Worm (Caenorhabditis elegans) whole organism, young adult: Measurements from ENCODE around the gene tag-65.

Experiments used
- B0261.1 ChIP-seq: sonication (generic microtip); optimal IDR thresholded peaks from 2 replicates; lab custom pipeline; 2016; ENCODE audit warnings: mild to moderate bottlenecking, missing genetic modification characterization, moderate library complexity, missing compliant biosample characterization
- C06A6.2 ChIP-seq: fragments of 200-800 bp; sonication (Bioruptor generic); conservative IDR thresholded peaks from 2 replicates; pipeline ENCODE4 v1.3.6; 2022; ENCODE audit warnings: missing genetic modification characterization, missing compliant biosample characterization
- F22D6.2 ChIP-seq: sonication (generic microtip); optimal IDR thresholded peaks from 2 replicates; lab custom pipeline; 2016; ENCODE audit warnings: mild to moderate bottlenecking, missing genetic modification characterization, missing compliant biosample characterization
- T07F8.4 ChIP-seq: sonication (generic microtip); optimal IDR thresholded peaks from 2 replicates; lab custom pipeline; 2016; ENCODE audit warnings: mild to moderate bottlenecking, missing genetic modification characterization, moderate library complexity, missing compliant biosample characterization
- T26A5.8 ChIP-seq: sonication (generic microtip); optimal IDR thresholded peaks from 2 replicates; lab custom pipeline; 2016; ENCODE audit warnings: missing genetic modification characterization, missing compliant biosample characterization
- Y79H2A.3 ChIP-seq: fragments of 200-800 bp; sonication (Bioruptor generic); conservative IDR thresholded peaks from 2 replicates; pipeline ENCODE4 v1.3.6; 2022; ENCODE audit warnings: missing genetic modification reagents, missing genetic modification characterization, missing compliant biosample characterization
- Y95B8A.8 ChIP-seq: fragments of 200-800 bp; sonication (Bioruptor generic); IDR thresholded peaks from 2 replicates; pipeline ENCODE4 v1.3.6; 2022; ENCODE audit warnings: missing genetic modification reagents, missing genetic modification characterization, missing compliant biosample characterization
- aptf-2 ChIP-seq: fragments of 200-800 bp; sonication (Bioruptor generic); conservative IDR thresholded peaks from 2 replicates; pipeline ENCODE4 v1.3.6; 2022; ENCODE audit warnings: missing genetic modification reagents, missing genetic modification characterization, missing compliant biosample characterization
- aptf-3 ChIP-seq: fragments of 200-800 bp; sonication (Bioruptor generic); IDR thresholded peaks from 2 replicates; pipeline ENCODE4 v1.3.6; 2022; ENCODE audit warnings: missing genetic modification characterization, missing compliant biosample characterization
- athp-1 ChIP-seq: sonication (generic microtip); optimal IDR thresholded peaks from 2 replicates; lab custom pipeline; 2017; ENCODE audit warnings: mild to moderate bottlenecking, missing genetic modification characterization, missing compliant biosample characterization
- bed-1 ChIP-seq: fragments of 200-800 bp; sonication (Bioruptor generic); IDR thresholded peaks from 2 replicates; pipeline ENCODE4 v1.3.6; 2022; ENCODE audit warnings: missing genetic modification reagents, missing genetic modification characterization, missing compliant biosample characterization
- bed-2 ChIP-seq: fragments of 200-800 bp; sonication (Bioruptor generic); IDR thresholded peaks from 2 replicates; pipeline ENCODE4 v1.3.6; 2022; ENCODE audit warnings: missing genetic modification reagents, missing genetic modification characterization, missing compliant biosample characterization
- ccch-3 ChIP-seq: fragments of 200-800 bp; sonication (Bioruptor generic); optimal IDR thresholded peaks from 2 replicates; lab custom pipeline; 2018; ENCODE audit warnings: mild to moderate bottlenecking, missing genetic modification characterization, missing compliant biosample characterization
- cebp-1 ChIP-seq, 2 experiments: fragments of 200-800 bp in 1 of 2; sonication (Bioruptor generic) in 1 of 2; sonication (generic microtip) in 1 of 2; IDR thresholded peaks in 1 of 2; optimal IDR thresholded peaks in 1 of 2; 2 replicates each; pipeline versions ENCODE4 v1.3.6 to Lab custom; 2017 to 2022; ENCODE audit warnings: missing compliant biosample characterization in 2 of 2, missing genetic modification characterization in 2 of 2, mild to moderate bottlenecking in 1 of 2, missing genetic modification reagents in 1 of 2, moderate library complexity in 1 of 2
- ceh-100 ChIP-seq: fragments of 200-800 bp; sonication (Bioruptor generic); IDR thresholded peaks from 2 replicates; pipeline ENCODE4 v1.3.6; 2022; ENCODE audit warnings: missing genetic modification reagents, missing genetic modification characterization, missing compliant biosample characterization
- dox-1 ChIP-seq: fragments of 200-800 bp; sonication (Bioruptor generic); IDR thresholded peaks from 2 replicates; pipeline ENCODE4 v1.3.6; 2022; ENCODE audit warnings: missing genetic modification reagents, missing genetic modification characterization, missing compliant biosample characterization
- dpl-1 ChIP-seq: fragments of 150-350 bp; optimal IDR thresholded peaks from 2 replicates; lab custom pipeline; 2014; ENCODE audit warnings: missing biosample characterization, missing genetic modification reagents, missing genetic modification characterization
- ekl-4 ChIP-seq: fragments of 200-800 bp; sonication (Bioruptor generic); IDR thresholded peaks from 2 replicates; pipeline ENCODE4 v1.3.6; 2022; ENCODE audit warnings: missing genetic modification reagents, missing genetic modification characterization, missing compliant biosample characterization
- hsf-1 ChIP-seq: fragments of 200-800 bp; sonication (Bioruptor generic); IDR thresholded peaks from 2 replicates; pipeline ENCODE4 v1.3.6; 2022; ENCODE audit warnings: missing genetic modification reagents, missing genetic modification characterization, missing compliant biosample characterization
- lag-1 ChIP-seq: fragments of 200-800 bp; sonication (Bioruptor generic); IDR thresholded peaks from 2 replicates; pipeline ENCODE4 v1.3.6; 2022; ENCODE audit warnings: missing genetic modification reagents, missing genetic modification characterization, missing compliant biosample characterization
- let-526 ChIP-seq: fragments of 200-800 bp; sonication (Bioruptor generic); IDR thresholded peaks from 2 replicates; pipeline ENCODE4 v1.3.6; 2022; ENCODE audit warnings: missing genetic modification reagents, missing genetic modification characterization, missing compliant biosample characterization
- let-607 ChIP-seq, 2 experiments: fragments of 200-800 bp in 1 of 2; sonication (Bioruptor generic) in 1 of 2; sonication (generic microtip) in 1 of 2; optimal IDR thresholded peaks; 2 replicates each; lab custom pipeline; 2016 to 2018; ENCODE audit warnings: mild to moderate bottlenecking in 2 of 2, missing compliant biosample characterization in 2 of 2, missing genetic modification characterization in 2 of 2, moderate library complexity in 2 of 2, missing genotype in 1 of 2
- lin-26 ChIP-seq: fragments of 200-800 bp; sonication (Bioruptor generic); IDR thresholded peaks from 2 replicates; pipeline ENCODE4 v1.3.6; 2022; ENCODE audit warnings: missing genetic modification reagents, missing genetic modification characterization, missing compliant biosample characterization
- lin-54 ChIP-seq: fragments of 200-800 bp; sonication (Bioruptor generic); optimal IDR thresholded peaks from 2 replicates; lab custom pipeline; 2018; ENCODE audit warnings: mild to moderate bottlenecking, missing genetic modification characterization, missing compliant biosample characterization
- lsy-27 ChIP-seq: sonication (generic microtip); optimal IDR thresholded peaks from 2 replicates; lab custom pipeline; 2017; ENCODE audit warnings: missing genetic modification characterization, mild to moderate bottlenecking, missing compliant biosample characterization, antibody characterized with exemption, missing genotype, borderline replicate concordance; ENCODE audit not compliant: insufficient read depth
- madf-10 ChIP-seq: sonication (generic microtip); optimal IDR thresholded peaks from 2 replicates; lab custom pipeline; 2016; ENCODE audit warnings: mild to moderate bottlenecking, missing genetic modification characterization, missing compliant biosample characterization
- madf-8 ChIP-seq: fragments of 200-800 bp; sonication (Bioruptor generic); conservative IDR thresholded peaks from 2 replicates; pipeline ENCODE4 v1.3.6; 2022; ENCODE audit warnings: missing genetic modification reagents, missing genetic modification characterization, missing compliant biosample characterization
- mcd-1 ChIP-seq: fragments of 200-800 bp; sonication (Bioruptor generic); IDR thresholded peaks from 2 replicates; pipeline ENCODE4 v1.3.6; 2022; ENCODE audit warnings: missing genetic modification reagents, missing genetic modification characterization, missing compliant biosample characterization
- mel-28 ChIP-seq: sonication (generic microtip); optimal IDR thresholded peaks from 2 replicates; lab custom pipeline; 2016; ENCODE audit warnings: borderline replicate concordance, mild to moderate bottlenecking, missing genetic modification characterization, missing compliant biosample characterization
- mxl-1 ChIP-seq: sonication (generic microtip); optimal IDR thresholded peaks from 2 replicates; lab custom pipeline; 2016; ENCODE audit warnings: missing genetic modification characterization, missing compliant biosample characterization
- nfya-1 ChIP-seq: sonication (generic microtip); optimal IDR thresholded peaks from 2 replicates; lab custom pipeline; 2017; ENCODE audit warnings: antibody characterized with exemption, missing compliant biosample characterization, missing genetic modification characterization, borderline replicate concordance; ENCODE audit not compliant: insufficient read depth
- nhr-120 ChIP-seq: fragments of 200-800 bp; sonication (Bioruptor generic); IDR thresholded peaks from 2 replicates; pipeline ENCODE4 v1.3.6; 2022; ENCODE audit warnings: missing genetic modification characterization, missing compliant biosample characterization
- pbrm-1 ChIP-seq: fragments of 200-800 bp; sonication (Bioruptor generic); IDR thresholded peaks from 2 replicates; pipeline ENCODE4 v1.3.6; 2022; ENCODE audit warnings: missing genetic modification reagents, missing genetic modification characterization, missing compliant biosample characterization
- pha-4 ChIP-seq: fragments of 150-350 bp; sonication (generic microtip); optimal IDR thresholded peaks from 2 replicates; lab custom pipeline; 2014; ENCODE audit warnings: missing biosample characterization, missing genetic modification reagents, missing genetic modification characterization
- rcor-1 ChIP-seq: fragments of 200-800 bp; sonication (Bioruptor generic); IDR thresholded peaks from 2 replicates; pipeline ENCODE4 v1.3.6; 2022; ENCODE audit warnings: missing genetic modification reagents, missing genetic modification characterization, missing compliant biosample characterization
- rec-8 ChIP-seq, 2 experiments: sonication (generic microtip); optimal IDR thresholded peaks; 2 replicates each; lab custom pipeline; 2016; ENCODE audit warnings: mild to moderate bottlenecking in 2 of 2, missing genetic modification characterization in 2 of 2, missing genetic modification reagents in 2 of 2, missing genotype in 2 of 2, missing biosample characterization in 1 of 2, missing compliant biosample characterization in 1 of 2, moderate library complexity in 1 of 2
- repo-1 ChIP-seq: sonication (generic microtip); optimal IDR thresholded peaks from 2 replicates; lab custom pipeline; 2017; ENCODE audit warnings: mild to moderate bottlenecking, missing genetic modification characterization, missing compliant biosample characterization
- sea-2 ChIP-seq: fragments of 200-800 bp; sonication (Bioruptor generic); IDR thresholded peaks from 2 replicates; pipeline ENCODE4 v1.3.6; 2022; ENCODE audit warnings: missing genetic modification characterization, missing compliant biosample characterization
- somi-1 ChIP-seq: fragments of 200-800 bp; sonication (Bioruptor generic); optimal IDR thresholded peaks from 2 replicates; lab custom pipeline; 2018; ENCODE audit warnings: mild to moderate bottlenecking, missing genetic modification characterization, missing compliant biosample characterization
- unc-130 ChIP-seq: sonication (generic microtip); optimal IDR thresholded peaks from 2 replicates; lab custom pipeline; 2016; ENCODE audit warnings: missing genetic modification reagents, missing genetic modification characterization, missing compliant biosample characterization
- unc-62 ChIP-seq: fragments of 150-350 bp; optimal IDR thresholded peaks from 2 replicates; lab custom pipeline; 2014; ENCODE audit warnings: missing biosample characterization, missing genetic modification reagents, missing genetic modification characterization
- zfh-2 ChIP-seq: fragments of 200-800 bp; sonication (Bioruptor generic); conservative IDR thresholded peaks from 2 replicates; pipeline ENCODE4 v1.3.6; 2022; ENCODE audit warnings: missing genetic modification reagents, missing genetic modification characterization, missing compliant biosample characterization
- ztf-18 ChIP-seq: sonication (generic microtip); optimal IDR thresholded peaks from 2 replicates; lab custom pipeline; 2016; ENCODE audit warnings: missing genotype, mild to moderate bottlenecking, missing genetic modification characterization, missing compliant biosample characterization

The tag-65 gene

DNA sequence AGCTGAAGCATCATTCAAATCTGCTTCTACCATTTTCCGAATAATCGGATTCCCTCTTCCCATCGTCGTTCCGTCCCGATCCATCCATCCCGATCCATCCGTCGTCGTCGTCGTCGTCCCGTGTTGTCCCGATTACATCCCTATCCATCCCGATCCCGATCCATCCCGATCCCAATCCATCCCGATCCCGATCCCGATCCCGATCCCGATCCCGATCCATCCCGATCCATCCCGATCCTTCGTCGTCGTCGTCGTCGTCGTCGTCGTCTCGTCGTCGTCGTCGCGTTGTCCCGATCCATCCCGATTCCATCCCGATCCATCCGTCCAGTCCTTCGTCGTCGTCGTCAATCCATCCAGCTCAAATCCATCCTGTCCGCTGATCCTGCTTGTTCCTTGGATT is 31.2 kb downstream of the tag-65 start:
- TF ChIP-seq mcd-1 (GFP tag; lab: Robert Waterston, UW) (0 out of 2 replicates have a peak, but pooled peaks have one; percentile 9), zfh-2 (GFP tag; lab: Robert Waterston, UW) (peak; percentile 71), sea-2 (GFP tag; lab: Robert Waterston, UW) (0 out of 2 replicates have a peak, but pooled peaks have one; percentile 28), pbrm-1 (GFP tag; lab: Robert Waterston, UW) (no peak), hsf-1 (GFP tag; lab: Robert Waterston, UW) (no peak)

DNA sequence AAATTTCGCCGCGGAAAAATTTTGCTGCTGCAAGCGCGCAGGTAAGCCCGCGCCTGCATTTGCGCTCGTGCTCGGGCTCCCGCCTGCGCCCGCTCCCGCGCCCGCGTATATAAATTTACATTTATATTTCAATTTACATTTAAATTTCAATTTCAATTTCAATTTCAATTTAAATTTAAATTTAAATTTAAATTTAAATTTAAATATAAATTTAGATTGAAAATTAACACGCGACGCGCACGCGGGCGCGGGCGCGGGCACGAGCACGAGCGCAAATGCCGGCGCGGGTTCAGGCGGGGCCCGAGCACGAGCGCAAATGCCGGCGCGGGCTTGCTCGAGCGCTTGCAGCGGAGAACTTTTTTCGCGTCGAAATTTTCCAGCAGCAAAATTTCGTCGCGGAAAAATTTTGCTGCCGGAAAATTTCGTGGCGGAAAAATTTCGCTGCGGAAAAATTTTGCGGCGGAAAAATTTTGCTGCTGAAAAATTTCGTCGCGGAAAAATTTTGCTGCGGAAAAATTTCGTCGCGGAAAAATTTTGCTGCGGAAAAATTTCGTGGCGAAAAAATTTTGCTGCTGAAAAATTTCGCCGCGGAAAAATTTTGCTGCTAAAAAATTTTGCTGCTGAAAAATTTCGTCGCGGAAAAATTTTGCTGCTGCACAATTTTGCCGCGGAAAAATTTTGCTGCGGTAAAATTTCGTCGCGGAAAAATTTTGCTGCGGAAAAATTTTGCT is 32.4 kb downstream of the tag-65 start:
- no peak for TF ChIP-seq bed-2 (GFP tag; lab: Robert Waterston, UW)
- TF ChIP-seq C06A6.2 = peak; percentile 38; the same call in 1 of the 2 replicates
- no peak for TF ChIP-seq mel-28 (tag; lab: Kevin White, UChicago)
- no peak for TF ChIP-seq dpl-1
- peak; percentile 43 for TF ChIP-seq madf-8
- no peak; the same call in 1 of the 2 replicates for TF ChIP-seq lin-26 (GFP tag; lab: Robert Waterston, UW)
- TF ChIP-seq ztf-18 (tag; lab: Kevin White, UChicago) = no peak
- TF ChIP-seq Y79H2A.3 = 0 out of 2 replicates have a peak, but pooled peaks have one; percentile 9
- no peak for TF ChIP-seq T26A5.8 (tag; lab: Kevin White, UChicago)
- TF ChIP-seq sea-2 (GFP tag; lab: Robert Waterston, UW) = 0 out of 2 replicates have a peak, but pooled peaks have one; percentile 81
- no peak for TF ChIP-seq pha-4 (tag; lab: Kevin White, UChicago)
- TF ChIP-seq let-607 (tag; optimal IDR thresholded peaks at IDR 0.05; lab: Kevin White, UChicago) = no peak
- TF ChIP-seq nfya-1 (tag; lab: Kevin White, UChicago) = no peak
- TF ChIP-seq rcor-1 (GFP tag; lab: Robert Waterston, UW) = no peak
- TF ChIP-seq unc-62 (GFP tag; lab: Kevin White, UChicago) = no peak
- TF ChIP-seq aptf-3 (GFP tag; lab: Robert Waterston, UW) = no peak
- TF ChIP-seq mcd-1 (GFP tag; lab: Robert Waterston, UW) = peak; percentile 90
- TF ChIP-seq athp-1 = no peak
- no peak for TF ChIP-seq unc-130 (GFP tag; lab: Kevin White, UChicago)
- no peak; the same call in 1 of the 2 replicates for TF ChIP-seq ceh-100 (GFP tag; lab: Robert Waterston, UW)
- peak; percentile 30; the same call in 1 of the 2 replicates for TF ChIP-seq cebp-1 (GFP tag; IDR thresholded peaks at IDR 0.05; lab: Robert Waterston, UW)
- TF ChIP-seq cebp-1 (tag; optimal IDR thresholded peaks at IDR 0.05; lab: Kevin White, UChicago) = no peak
- no peak for TF ChIP-seq lsy-27 (tag; lab: Kevin White, UChicago)
- no peak for TF ChIP-seq F22D6.2 (tag; lab: Kevin White, UChicago)
- peak; percentile 3 for TF ChIP-seq lin-54 (GFP tag; lab: Kevin White, UChicago)
- no peak; the same call in 1 of the 2 replicates for TF ChIP-seq let-526 (GFP tag; lab: Robert Waterston, UW)
- TF ChIP-seq B0261.1 (tag; lab: Kevin White, UChicago) = no peak
- TF ChIP-seq zfh-2 (GFP tag; lab: Robert Waterston, UW) = peak; percentile 77; the same call in 1 of the 2 replicates
- TF ChIP-seq dox-1 (GFP tag; lab: Robert Waterston, UW) = no peak; the same call in none of the 2 replicates
- TF ChIP-seq aptf-2 (GFP tag; lab: Robert Waterston, UW) = 0 out of 2 replicates have a peak, but pooled peaks have one; percentile 22
- no peak for TF ChIP-seq repo-1 (tag; lab: Kevin White, UChicago)
- no peak for TF ChIP-seq bed-1
- TF ChIP-seq madf-10 (tag; lab: Kevin White, UChicago) = no peak
- no peak for TF ChIP-seq rec-8 (tag; optimal IDR thresholded peaks at IDR 0.05; lab: Kevin White, UChicago)
- 0 out of 2 replicates have a peak, but pooled peaks have one; percentile 74 for TF ChIP-seq Y95B8A.8 (GFP tag; lab: Robert Waterston, UW)
- TF ChIP-seq ccch-3 (GFP tag; lab: Kevin White, UChicago) = no peak
- no peak for TF ChIP-seq mxl-1 (tag; lab: Kevin White, UChicago)
- peak; percentile 87; the same call in 1 of the 2 replicates for TF ChIP-seq nhr-120 (GFP tag; lab: Robert Waterston, UW)
- TF ChIP-seq lag-1 = peak; percentile 20; the same call in 1 of the 2 replicates
- no peak for TF ChIP-seq somi-1 (GFP tag; lab: Kevin White, UChicago)
- TF ChIP-seq ekl-4 = no peak
- TF ChIP-seq T07F8.4 = no peak
